Worm (Caenorhabditis elegans) whole organism, L4 larva: Measurements from ENCODE around the gene znf-622.

Experiments
- F26F4.8 ChIP-seq: fragments of 200-800 bp; sonication (Bioruptor generic); conservative IDR thresholded peaks from 2 replicates; pipeline ENCODE4 v1.3.6; 2022; ENCODE audit warnings: missing genetic modification characterization, missing compliant biosample characterization
- F37D6.2 ChIP-seq: sonication (generic microtip); optimal IDR thresholded peaks from 2 replicates; lab custom pipeline; 2016; ENCODE audit warnings: mild to moderate bottlenecking, missing genetic modification characterization, missing compliant biosample characterization
- F49E8.2 ChIP-seq: sonication (generic microtip); optimal IDR thresholded peaks from 2 replicates; lab custom pipeline; 2016; ENCODE audit warnings: missing compliant biosample characterization, mild to moderate bottlenecking, missing genetic modification characterization, borderline replicate concordance
- T26A8.4 ChIP-seq: fragments of 200-800 bp; sonication (Bioruptor generic); IDR thresholded peaks from 2 replicates; pipeline ENCODE4 v1.3.6; 2022; ENCODE audit warnings: missing genetic modification characterization, missing compliant biosample characterization
- Y48G9A.11 ChIP-seq: fragments of 200-800 bp; sonication (Bioruptor generic); IDR thresholded peaks from 2 replicates; pipeline ENCODE4 v1.3.6; 2022; ENCODE audit warnings: missing genetic modification reagents, missing genetic modification characterization, missing compliant biosample characterization
- Y75B8A.6 ChIP-seq: fragments of 200-800 bp; sonication (Bioruptor generic); IDR thresholded peaks from 2 replicates; pipeline ENCODE4 v1.3.6; 2022; ENCODE audit warnings: missing genetic modification reagents, missing genetic modification characterization, missing compliant biosample characterization
- ZK337.2 ChIP-seq: fragments of 200-800 bp; sonication (Bioruptor generic); IDR thresholded peaks from 2 replicates; pipeline ENCODE4 v1.3.6; 2022; ENCODE audit warnings: missing genetic modification reagents, missing genetic modification characterization, missing compliant biosample characterization
- aha-1 ChIP-seq: fragments of 150-350 bp; peaks from one replicate; lab custom pipeline; 2014; ENCODE audit warnings: missing biosample characterization, missing genetic modification characterization
- arid-1 ChIP-seq: fragments of 200-800 bp; sonication (Bioruptor generic); conservative IDR thresholded peaks from 2 replicates; pipeline ENCODE4 v1.3.6; 2022; ENCODE audit warnings: missing genetic modification reagents, missing genetic modification characterization, missing compliant biosample characterization
- attf-4 ChIP-seq: sonication (generic microtip); optimal IDR thresholded peaks from 3 replicates; lab custom pipeline; 2017; ENCODE audit warnings: missing biosample characterization, missing genetic modification characterization
- ceh-28 ChIP-seq: fragments of 150-350 bp; optimal IDR thresholded peaks from 2 replicates; lab custom pipeline; 2014; ENCODE audit warnings: missing biosample characterization, missing genetic modification reagents, missing genetic modification characterization
- ceh-32 ChIP-seq: sonication (generic microtip); optimal IDR thresholded peaks from 2 replicates; lab custom pipeline; 2016; ENCODE audit warnings: mild to moderate bottlenecking, missing genetic modification characterization, missing compliant biosample characterization; ENCODE audit not compliant: poor library complexity
- ceh-62 ChIP-seq: sonication (generic microtip); optimal IDR thresholded peaks from 2 replicates; lab custom pipeline; 2017; ENCODE audit warnings: missing biosample characterization, missing genetic modification characterization
- ces-1 ChIP-seq: fragments of 150-350 bp; sonication (generic microtip); optimal IDR thresholded peaks from 4 replicates; lab custom pipeline; 2014; ENCODE audit warnings: missing biosample characterization, missing genetic modification reagents, missing genetic modification characterization
- ctbp-1 ChIP-seq: fragments of 200-800 bp; sonication (Bioruptor generic); IDR thresholded peaks from 2 replicates; pipeline ENCODE4 v1.3.6; 2022; ENCODE audit warnings: missing genetic modification reagents, missing genetic modification characterization, missing compliant biosample characterization
- daf-16 ChIP-seq, 3 experiments: sonication (generic microtip); optimal IDR thresholded peaks; 2 replicates each; lab custom pipeline; 2016 to 2017; ENCODE audit warnings: missing genetic modification characterization in 3 of 3, missing genetic modification reagents in 3 of 3, mild to moderate bottlenecking in 2 of 3, missing compliant biosample characterization in 2 of 3, missing biosample characterization in 1 of 3, moderate library complexity in 1 of 3
- daf-8 ChIP-seq: fragments of 200-800 bp; sonication (Bioruptor generic); IDR thresholded peaks from 2 replicates; pipeline ENCODE4 v1.3.6; 2022; ENCODE audit warnings: missing genetic modification characterization, missing compliant biosample characterization
- dmd-6 ChIP-seq: fragments of 200-800 bp; sonication (Bioruptor generic); IDR thresholded peaks from 2 replicates; pipeline ENCODE4 v1.3.6; 2022; ENCODE audit warnings: missing genetic modification reagents, missing genetic modification characterization, missing compliant biosample characterization
- dmd-9 ChIP-seq: fragments of 200-800 bp; sonication (Bioruptor generic); IDR thresholded peaks from 2 replicates; pipeline ENCODE4 v1.3.6; 2022; ENCODE audit warnings: missing genetic modification reagents, missing genetic modification characterization, missing compliant biosample characterization
- egl-43 ChIP-seq: fragments of 200-800 bp; sonication (Bioruptor generic); IDR thresholded peaks from 2 replicates; pipeline ENCODE4 v1.3.6; 2022; ENCODE audit warnings: missing genetic modification reagents, missing genetic modification characterization, missing compliant biosample characterization
- fkh-10 ChIP-seq: fragments of 150-350 bp; optimal IDR thresholded peaks from 2 replicates; lab custom pipeline; 2014; ENCODE audit warnings: missing biosample characterization, missing genetic modification reagents, missing genetic modification characterization
- fos-1 ChIP-seq: fragments of 150-350 bp; optimal IDR thresholded peaks from 2 replicates; lab custom pipeline; 2014; ENCODE audit warnings: missing biosample characterization, missing genetic modification characterization
- gei-8 ChIP-seq: fragments of 200-800 bp; sonication (Bioruptor generic); optimal IDR thresholded peaks from 2 replicates; lab custom pipeline; 2018; ENCODE audit warnings: mild to moderate bottlenecking, missing genetic modification characterization, missing compliant biosample characterization
- hlh-11 ChIP-seq: fragments of 200-800 bp; sonication (Bioruptor generic); optimal IDR thresholded peaks from 2 replicates; lab custom pipeline; 2018; ENCODE audit warnings: mild to moderate bottlenecking, missing genetic modification characterization, missing compliant biosample characterization
- hlh-30 ChIP-seq: sonication (generic microtip); optimal IDR thresholded peaks from 2 replicates; lab custom pipeline; 2017; ENCODE audit warnings: antibody characterized with exemption, mild to moderate bottlenecking, missing genetic modification characterization, missing compliant biosample characterization; ENCODE audit not compliant: insufficient read depth
- hmg-1.1 ChIP-seq: fragments of 200-800 bp; sonication (Bioruptor generic); IDR thresholded peaks from 2 replicates; pipeline ENCODE4 v1.3.6; 2022; ENCODE audit warnings: missing genetic modification reagents, missing genetic modification characterization, missing compliant biosample characterization
- lin-1 ChIP-seq: fragments of 200-800 bp; sonication (Bioruptor generic); IDR thresholded peaks from 2 replicates; pipeline ENCODE4 v1.3.6; 2022; ENCODE audit warnings: missing genetic modification reagents, missing genetic modification characterization, missing compliant biosample characterization
- lin-38 ChIP-seq: fragments of 200-800 bp; sonication (Bioruptor generic); IDR thresholded peaks from 2 replicates; pipeline ENCODE4 v1.3.6; 2022; ENCODE audit warnings: missing genetic modification reagents, missing genetic modification characterization, missing compliant biosample characterization
- lsy-2 ChIP-seq, 2 experiments: fragments of 150-350 bp in 1 of 2; sonication (generic microtip) in 1 of 2; optimal IDR thresholded peaks; 2 replicates each; lab custom pipeline; 2014 to 2017; ENCODE audit warnings: missing biosample characterization in 2 of 2, missing genetic modification characterization in 2 of 2
- madf-5 ChIP-seq, 2 experiments: fragments of 200-800 bp; sonication (Bioruptor generic); IDR thresholded peaks; 2 replicates each; pipeline ENCODE4 v1.3.6; 2022; ENCODE audit warnings: missing compliant biosample characterization in 2 of 2, missing genetic modification characterization in 2 of 2
- mep-1 ChIP-seq: fragments of 150-350 bp; sonication (generic microtip); optimal IDR thresholded peaks from 3 replicates; lab custom pipeline; 2014; ENCODE audit warnings: missing biosample characterization, missing genetic modification characterization
- mxl-2 ChIP-seq: fragments of 200-800 bp; sonication (Bioruptor generic); conservative IDR thresholded peaks from 2 replicates; pipeline ENCODE4 v1.3.6; 2022; ENCODE audit warnings: missing genetic modification reagents, missing genetic modification characterization, missing compliant biosample characterization
- nhr-111 ChIP-seq: fragments of 200-800 bp; sonication (Bioruptor generic); optimal IDR thresholded peaks from 2 replicates; lab custom pipeline; 2018; ENCODE audit warnings: mild to moderate bottlenecking, missing genetic modification characterization, missing compliant biosample characterization
- nhr-48 ChIP-seq: sonication (generic microtip); optimal IDR thresholded peaks from 2 replicates; lab custom pipeline; 2016; ENCODE audit warnings: mild to moderate bottlenecking, missing genetic modification characterization, missing compliant biosample characterization
- nhr-6 ChIP-seq: fragments of 150-350 bp; optimal IDR thresholded peaks from 2 replicates; lab custom pipeline; 2014; ENCODE audit warnings: missing biosample characterization, missing genetic modification characterization
- nhr-76 ChIP-seq: fragments of 150-350 bp; optimal IDR thresholded peaks from 2 replicates; lab custom pipeline; 2014; ENCODE audit warnings: missing biosample characterization, missing genetic modification characterization
- php-3 ChIP-seq: fragments of 200-800 bp; sonication (Bioruptor generic); IDR thresholded peaks from 2 replicates; pipeline ENCODE4 v1.3.6; 2022; ENCODE audit warnings: missing genetic modification reagents, missing genetic modification characterization, missing compliant biosample characterization
- rbr-2 ChIP-seq: sonication (generic microtip); optimal IDR thresholded peaks from 2 replicates; lab custom pipeline; 2016; ENCODE audit warnings: missing genotype, missing genetic modification characterization, missing compliant biosample characterization
- saeg-2 ChIP-seq: fragments of 200-800 bp; sonication (Bioruptor generic); IDR thresholded peaks from 2 replicates; pipeline ENCODE4 v1.3.6; 2022; ENCODE audit warnings: missing genetic modification reagents, missing genetic modification characterization, missing compliant biosample characterization
- sdz-12 ChIP-seq: fragments of 200-800 bp; sonication (Bioruptor generic); optimal IDR thresholded peaks from 2 replicates; lab custom pipeline; 2018; ENCODE audit warnings: mild to moderate bottlenecking, missing genetic modification characterization, missing compliant biosample characterization
- snpc-4 ChIP-seq: fragments of 150-350 bp; optimal IDR thresholded peaks from 2 replicates; lab custom pipeline; 2014; ENCODE audit warnings: missing biosample characterization, missing genetic modification characterization
- tag-97 ChIP-seq: fragments of 200-800 bp; sonication (Bioruptor generic); IDR thresholded peaks from 2 replicates; pipeline ENCODE4 v1.3.6; 2022; ENCODE audit warnings: missing genetic modification characterization, missing compliant biosample characterization
- unc-130 ChIP-seq: sonication (generic microtip); optimal IDR thresholded peaks from 2 replicates; lab custom pipeline; 2016; ENCODE audit warnings: missing genetic modification reagents, missing genetic modification characterization, missing compliant biosample characterization
- unc-62 ChIP-seq, 3 experiments: fragments of 150-350 bp in 1 of 3; sonication (generic microtip); optimal IDR thresholded peaks in 2 of 3; peaks in 1 of 3; 1 replicate in 1 of 3; 2 replicates in 2 of 3; lab custom pipeline; 2014 to 2017; ENCODE audit warnings: missing biosample characterization in 3 of 3, missing genetic modification characterization in 3 of 3, missing genetic modification reagents in 3 of 3, missing genotype in 1 of 3
- vab-7 ChIP-seq: fragments of 200-800 bp; sonication (Bioruptor generic); IDR thresholded peaks from 2 replicates; pipeline ENCODE4 v1.3.6; 2022; ENCODE audit warnings: missing genetic modification reagents, missing genetic modification characterization, missing compliant biosample characterization
- zip-2 ChIP-seq: fragments of 150-350 bp; optimal IDR thresholded peaks from 2 replicates; lab custom pipeline; 2014; ENCODE audit warnings: missing biosample characterization, missing genetic modification characterization
- ztf-11 ChIP-seq: fragments of 150-350 bp; optimal IDR thresholded peaks from 2 replicates; lab custom pipeline; 2014; ENCODE audit warnings: missing biosample characterization, missing genetic modification characterization

znf-622 gene

DNA sequence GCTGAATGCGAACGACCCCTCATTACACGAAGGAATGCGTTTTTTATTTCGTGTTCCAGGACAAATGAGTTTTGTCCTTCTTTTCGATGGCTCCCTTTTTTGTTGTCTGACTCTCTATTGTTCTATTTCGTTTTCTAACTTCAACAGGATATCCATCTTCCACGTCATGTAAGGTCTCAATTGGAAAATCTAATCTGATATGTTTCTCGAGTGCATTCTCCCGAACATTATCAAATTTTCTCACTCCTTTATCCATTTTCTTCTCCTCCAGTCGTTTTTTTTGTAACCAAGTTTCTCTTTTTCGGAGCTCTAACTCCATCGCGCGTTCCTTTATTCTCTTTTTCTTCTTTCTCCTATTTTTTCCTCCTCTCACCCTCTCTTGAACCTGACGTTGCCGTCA, 31.0 kb upstream of the znf-622 start:
- TF ChIP-seq nhr-6 (tag; lab: Kevin White, UChicago) (no peak), rbr-2 (tag; lab: Kevin White, UChicago) (peak; percentile 17), fkh-10 (GFP tag; lab: Kevin White, UChicago) (peak; percentile 73), nhr-76 (no peak), lsy-2 (tag; optimal IDR thresholded peaks at IDR 0.05; lab: Kevin White, UChicago) (peak in 1 of 2 experiments; percentile 15), lin-1 (GFP tag; lab: Robert Waterston, UW) (no peak), egl-43 (GFP tag; lab: Robert Waterston, UW) (no peak), ces-1 (peak; percentile 91), lin-38 (GFP tag; lab: Robert Waterston, UW) (no peak), Y75B8A.6 (GFP tag; lab: Robert Waterston, UW) (no peak), sdz-12 (GFP tag; lab: Kevin White, UChicago) (no peak), gei-8 (no peak), ctbp-1 (GFP tag; lab: Robert Waterston, UW) (peak; percentile 65; the same call in 1 of the 2 replicates)

DNA sequence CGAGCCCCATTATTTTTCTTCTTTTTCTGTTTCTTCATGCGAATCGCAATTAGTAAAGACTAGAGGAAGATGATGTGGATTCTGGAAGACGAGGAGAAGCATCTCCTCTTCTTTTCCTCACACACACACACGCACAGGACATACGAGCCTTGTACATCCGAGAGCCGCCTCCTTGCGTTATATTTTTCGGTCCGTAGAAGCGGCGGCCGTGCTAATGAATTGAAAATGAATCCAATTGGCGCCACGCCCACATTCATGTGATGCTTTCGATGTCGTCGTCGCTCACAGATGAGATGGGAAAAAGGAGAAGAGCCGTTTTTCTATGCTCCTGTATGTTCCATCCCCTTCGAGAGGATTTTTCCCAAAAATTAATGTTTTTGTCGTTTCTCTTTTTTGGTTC, 30.0 kb upstream of the znf-622 start:
- 0 out of 2 replicates have a peak, but pooled peaks have one; percentile 7 for TF ChIP-seq vab-7 (GFP tag; lab: Robert Waterston, UW)
- TF ChIP-seq unc-62 (GFP tag; optimal IDR thresholded peaks at IDR 0.05 in 1 of 2; lab: Kevin White, UChicago): peak in 1 of 2 experiments; percentile 53
- no peak for TF ChIP-seq unc-62 (tag; optimal IDR thresholded peaks at IDR 0.05; lab: Kevin White, UChicago)
- no peak for TF ChIP-seq Y75B8A.6 (GFP tag; lab: Robert Waterston, UW)
- 0 out of 2 replicates have a peak, but pooled peaks have one; percentile 10 for TF ChIP-seq hmg-1.1 (GFP tag; lab: Robert Waterston, UW)
- no peak for TF ChIP-seq attf-4
- no peak for TF ChIP-seq saeg-2
- no peak for TF ChIP-seq mxl-2 (GFP tag; lab: Robert Waterston, UW)
- TF ChIP-seq hlh-30 (tag; lab: Kevin White, UChicago): peak; percentile 7
- peak; percentile 61 for TF ChIP-seq aha-1 (tag; lab: Kevin White, UChicago)
- no peak for TF ChIP-seq daf-16 (GFP tag; optimal IDR thresholded peaks at IDR 0.05; lab: Kevin White, UChicago)
- TF ChIP-seq daf-16 (tag; optimal IDR thresholded peaks at IDR 0.05; lab: Kevin White, UChicago): no peak
- TF ChIP-seq ceh-62 (tag; lab: Kevin White, UChicago): no peak
- TF ChIP-seq snpc-4: no peak

DNA sequence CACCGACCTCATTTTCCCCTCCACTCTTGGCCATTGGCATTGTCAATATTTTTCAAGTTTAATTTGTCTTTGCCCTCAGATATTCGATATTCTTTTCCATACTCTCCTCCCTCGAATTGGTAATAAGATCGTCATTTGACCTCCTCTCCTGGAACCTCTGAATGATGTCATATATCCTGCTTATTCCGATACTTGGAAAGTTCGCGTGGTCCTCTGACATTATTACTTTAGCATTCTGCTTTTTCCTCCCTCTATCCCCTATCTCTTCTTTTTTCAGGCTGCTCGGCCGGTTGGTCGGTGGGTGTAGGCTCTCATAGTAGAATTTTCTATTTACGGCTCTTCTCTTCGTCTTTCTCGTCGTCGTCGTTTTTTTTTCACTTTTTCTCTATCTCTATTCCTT, 29.0 kb upstream of the znf-622 start:
- no peak for TF ChIP-seq php-3
- no peak for TF ChIP-seq T26A8.4 (GFP tag; lab: Robert Waterston, UW)
- no peak for TF ChIP-seq nhr-6 (tag; lab: Kevin White, UChicago)
- peak; percentile 23 for TF ChIP-seq hlh-30 (tag; lab: Kevin White, UChicago)
- no peak for TF ChIP-seq daf-8
- TF ChIP-seq ceh-32 (tag; lab: Kevin White, UChicago): no peak
- TF ChIP-seq mep-1: peak; percentile 32
- TF ChIP-seq nhr-48 (tag; lab: Kevin White, UChicago): no peak
- no peak for TF ChIP-seq dmd-9 (GFP tag; lab: Robert Waterston, UW)
- TF ChIP-seq F26F4.8 (GFP tag; lab: Robert Waterston, UW): no peak
- TF ChIP-seq rbr-2 (tag; lab: Kevin White, UChicago): peak; percentile 39
- TF ChIP-seq ceh-62 (tag; lab: Kevin White, UChicago): no peak
- TF ChIP-seq arid-1 (GFP tag; lab: Robert Waterston, UW): no peak
- TF ChIP-seq unc-130 (GFP tag; lab: Kevin White, UChicago): no peak
- TF ChIP-seq ztf-11: no peak
- TF ChIP-seq hlh-11 (tag; lab: Kevin White, UChicago): no peak
- no peak for TF ChIP-seq ZK337.2 (GFP tag; lab: Robert Waterston, UW)
- TF ChIP-seq tag-97 (GFP tag; lab: Robert Waterston, UW): no peak
- no peak for TF ChIP-seq hmg-1.1 (GFP tag; lab: Robert Waterston, UW)
- peak; percentile 6 for TF ChIP-seq F37D6.2
- TF ChIP-seq Y48G9A.11 (GFP tag; lab: Robert Waterston, UW): no peak
- TF ChIP-seq F49E8.2: no peak
- no peak for TF ChIP-seq fos-1 (tag; lab: Kevin White, UChicago)
- TF ChIP-seq nhr-76: no peak
- no peak for TF ChIP-seq madf-5 (GFP tag; IDR thresholded peaks at IDR 0.05; lab: Robert Waterston, UW)
- no peak for TF ChIP-seq dmd-6
- TF ChIP-seq zip-2 (tag; lab: Kevin White, UChicago): no peak
- no peak for TF ChIP-seq ceh-28 (tag; lab: Kevin White, UChicago)
- TF ChIP-seq nhr-111 (GFP tag; lab: Kevin White, UChicago): no peak
